Fruit fly (Drosophila melanogaster): ENCODE measurements around the gene CG3225.
A peak's percentile ranks its signal among the peaks of the same experiment; 100 is the strongest.

Gene CG3225

DNA sequence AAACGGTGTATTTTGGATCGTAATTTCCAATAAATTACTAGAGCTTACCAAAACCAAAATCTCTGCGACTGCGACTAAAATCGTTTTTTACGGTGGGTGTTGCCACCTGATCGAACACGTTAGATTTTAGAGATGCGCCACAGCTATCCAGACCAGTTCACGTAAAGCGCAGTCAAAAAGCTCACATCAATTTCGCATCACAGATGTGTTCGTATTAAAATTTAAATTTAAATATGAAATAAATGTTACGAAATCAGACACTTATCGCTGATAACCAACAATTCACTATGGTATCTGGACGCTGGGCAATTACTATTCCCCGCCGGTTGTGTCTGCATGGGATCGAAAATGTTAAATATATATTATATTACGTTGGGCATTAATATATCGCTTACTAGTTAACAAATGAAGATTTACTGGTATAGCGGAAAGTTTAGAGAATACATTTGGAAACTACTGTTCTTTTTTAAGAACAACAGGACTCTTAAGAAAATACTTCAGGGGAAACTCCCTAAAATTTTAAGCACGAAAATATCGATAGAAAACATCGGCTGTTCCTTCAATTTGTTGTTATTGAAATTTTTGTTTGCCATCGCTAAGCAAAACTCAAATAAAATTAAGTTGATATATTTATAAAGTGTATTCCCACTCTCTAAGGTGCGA is 29.3 kb upstream of the CG3225 start, which contains the start of the genes mxt and CG11927 (continued):
- TF ChIP-seq fd102C (GFP tag; optimal IDR thresholded peaks at IDR 0.05) (no peak), CG6272 (GFP tag; IDR thresholded peaks at IDR 0.05) (peak; percentile 55; the same call in 1 of the 2 replicates), kah (GFP tag; optimal IDR thresholded peaks at IDR 0.05) (no peak), exex (tag; optimal IDR thresholded peaks at IDR 0.05) (no peak), Hr3 (GFP tag; optimal IDR thresholded peaks at IDR 0.05) (peak; percentile 52), CG1233 (GFP tag; optimal IDR thresholded peaks at IDR 0.05) (no peak), pfk (GFP tag; optimal IDR thresholded peaks at IDR 0.05) (no peak), stc (GFP tag; IDR thresholded peaks at IDR 0.05) (no peak), CG8388 (GFP tag; optimal IDR thresholded peaks at IDR 0.05) (peak; percentile 3), dysf (GFP tag; IDR thresholded peaks at IDR 0.05) (0 out of 3 replicates have a peak, but pooled peaks have one; percentile 26), gce (GFP tag; IDR thresholded peaks at IDR 0.05) (no peak), bab2 (GFP tag; optimal IDR thresholded peaks at IDR 0.05) (peak; percentile 38), CG4328 (GFP tag; optimal IDR thresholded peaks at IDR 0.05) (peak; percentile 8), Elba2 (GFP tag; optimal IDR thresholded peaks at IDR 0.05) (no peak), dan (GFP tag; IDR thresholded peaks at IDR 0.05) (no peak), az2 (GFP tag; optimal IDR thresholded peaks at IDR 0.05) (peak; percentile 68), Hsf (GFP tag; optimal IDR thresholded peaks at IDR 0.05) (peak; percentile 50), CG12391 (tag; optimal IDR thresholded peaks at IDR 0.05) (peak; percentile 52), lab (GFP tag; optimal IDR thresholded peaks at IDR 0.05) (no peak), TFAM (GFP tag; optimal IDR thresholded peaks at IDR 0.05) (no peak), slou (GFP tag; optimal IDR thresholded peaks at IDR 0.05) (no peak), CG1603 (tag; optimal IDR thresholded peaks at IDR 0.05) (no peak), CG7928 (GFP tag; optimal IDR thresholded peaks at IDR 0.05) (no peak), trh (GFP tag; optimal IDR thresholded peaks at IDR 0.05) (no peak), Aef1 (GFP tag; IDR thresholded peaks at IDR 0.05) (peak; percentile 20; the same call in 2 of the 3 replicates), CG9437 (GFP tag; optimal IDR thresholded peaks at IDR 0.05) (peak; percentile 99), gem (tag; optimal IDR thresholded peaks at IDR 0.05) (no peak), Nf-YB (GFP tag; optimal IDR thresholded peaks at IDR 0.05) (no peak), D (optimal IDR thresholded peaks at IDR 0.05) (no peak), D (GFP tag; optimal IDR thresholded peaks at IDR 0.05) (no peak), zfh2 (GFP tag; optimal IDR thresholded peaks at IDR 0.05) (peak; percentile 65), YL-1 (GFP tag; optimal IDR thresholded peaks at IDR 0.05) (no peak), Hr51 (GFP tag; optimal IDR thresholded peaks at IDR 0.05) (peak in 1 of 2 experiments; percentile 45), usp (GFP tag; optimal IDR thresholded peaks at IDR 0.05) (no peak), Mrtf (GFP tag; IDR thresholded peaks at IDR 0.05) (peak; percentile 27; the same call in 1 of the 3 replicates)

DNA sequence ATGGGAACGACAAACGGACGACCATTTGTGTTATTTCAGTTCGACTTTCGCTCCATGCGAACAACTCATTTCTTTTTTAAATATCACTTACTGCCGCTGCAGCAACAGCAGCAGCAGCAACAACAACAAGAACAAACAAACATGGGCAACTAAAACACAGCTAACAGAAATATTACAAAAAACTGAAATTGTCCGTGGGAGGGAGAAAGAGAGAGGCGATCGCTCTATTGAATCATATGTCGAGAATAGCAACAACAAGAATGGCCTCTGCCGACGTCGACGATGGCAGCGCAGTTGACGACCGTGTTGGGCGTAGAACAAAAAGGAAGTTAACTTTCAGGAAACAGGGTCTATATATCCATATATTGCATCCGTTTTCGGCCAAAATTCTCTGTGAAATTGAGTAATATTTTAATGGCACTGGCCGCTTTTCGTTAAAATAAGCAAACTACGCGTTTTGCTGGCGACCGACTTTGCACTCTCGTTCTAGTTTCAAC is 28.6 kb upstream of the CG3225 start:
- TF ChIP-seq CG4360 (GFP tag; IDR thresholded peaks at IDR 0.05) (peak; percentile 84), sug (tag; optimal IDR thresholded peaks at IDR 0.05) (peak; percentile 32), sens (GFP tag) (peak; percentile 52), sqz (GFP tag; optimal IDR thresholded peaks at IDR 0.05) (peak; percentile 41), nerfin-2 (GFP tag; IDR thresholded peaks at IDR 0.05; ENCODE audit: partially characterized antibody) (no peak), tup (GFP tag; optimal IDR thresholded peaks at IDR 0.05) (no peak), Dp (GFP tag; optimal IDR thresholded peaks at IDR 0.05) (no peak), CG10462 (GFP tag; optimal IDR thresholded peaks at IDR 0.05) (no peak), Trl (optimal IDR thresholded peaks at IDR 0.05) (peak in 1 of 2 experiments; percentile 32), Trl (GFP tag; optimal IDR thresholded peaks at IDR 0.05) (no peak), MESR4 (GFP tag; optimal IDR thresholded peaks at IDR 0.05) (peak; percentile 49), CG15601 (tag; optimal IDR thresholded peaks at IDR 0.05) (peak; percentile 23), Aef1 (GFP tag; IDR thresholded peaks at IDR 0.05) (peak; percentile 11; the same call in 1 of the 3 replicates), sr (GFP tag; IDR thresholded peaks at IDR 0.05) (0 out of 3 replicates have a peak, but pooled peaks have one; percentile 54), mld (GFP tag; IDR thresholded peaks at IDR 0.05; ENCODE audit: partially characterized antibody) (0 out of 3 replicates have a peak, but pooled peaks have one; percentile 22), Pdp1 (GFP tag; optimal IDR thresholded peaks at IDR 0.05) (peak in 1 of 2 experiments; percentile 71), Adf1 (GFP tag; IDR thresholded peaks at IDR 0.05) (peak; percentile 95), lab (GFP tag; optimal IDR thresholded peaks at IDR 0.05) (no peak)

Measured in whole organism, embryonic.